Fruit fly (Drosophila melanogaster) whole organism, embryonic: ENCODE data around the gene CG15638.

Experiments
- Ada2b ChIP-seq: fragments of 200-800 bp; sonication (Bioruptor generic); IDR thresholded peaks from 2 replicates; pipeline ENCODE4 v1.3.6; 2022; ENCODE audit warnings: missing biosample characterization, missing genetic modification characterization
- Atf3 ChIP-seq: fragments of 200-800 bp; sonication (Bioruptor generic); optimal IDR thresholded peaks from 3 replicates; lab custom pipeline; 2016; ENCODE audit warnings: missing biosample characterization, missing genetic modification characterization
- B-H2 ChIP-seq: fragments of 200-800 bp; sonication (Bioruptor generic); optimal IDR thresholded peaks from 2 replicates; lab custom pipeline; 2018; ENCODE audit warnings: missing biosample characterization, mild to moderate bottlenecking, missing genetic modification characterization
- Blimp-1 ChIP-seq: fragments of 200-800 bp; sonication (Bioruptor generic); optimal IDR thresholded peaks from 3 replicates; lab custom pipeline; 2018; ENCODE audit warnings: missing biosample characterization, missing genetic modification characterization, mild to moderate bottlenecking, moderate library complexity, missing genetic modification reagents
- CG10462 ChIP-seq: fragments of 200-800 bp; sonication (Bioruptor generic); optimal IDR thresholded peaks from 2 replicates; lab custom pipeline; 2016; ENCODE audit warnings: missing biosample characterization, missing genetic modification characterization
- CG10565 ChIP-seq: fragments of 200-800 bp; sonication (Bioruptor generic); optimal IDR thresholded peaks from 3 replicates; lab custom pipeline; 2016; ENCODE audit warnings: missing biosample characterization, mild to moderate bottlenecking, missing genetic modification characterization
- CG10959 ChIP-seq: fragments of 200-800 bp; sonication (Bioruptor generic); IDR thresholded peaks from 2 replicates; pipeline ENCODE4 v1.3.6; 2022; ENCODE audit warnings: missing biosample characterization, missing genetic modification characterization
- CG11695 ChIP-seq: fragments of 200-800 bp; sonication (Bioruptor generic); IDR thresholded peaks from 3 replicates; pipeline ENCODE4 v1.3.6; 2022; ENCODE audit warnings: missing biosample characterization, missing genetic modification characterization
- CG12744 ChIP-seq: fragments of 200-800 bp; sonication (Bioruptor generic); optimal IDR thresholded peaks from 2 replicates; lab custom pipeline; 2016; ENCODE audit warnings: missing biosample characterization, missing genetic modification characterization
- CG13624 ChIP-seq: fragments of 200-800 bp; sonication (Bioruptor generic); optimal IDR thresholded peaks from 2 replicates; lab custom pipeline; 2016; ENCODE audit warnings: missing biosample characterization, missing genetic modification characterization
- CG1602 ChIP-seq: fragments of 200-800 bp; sonication (Bioruptor generic); optimal IDR thresholded peaks from 3 replicates; lab custom pipeline; 2016; ENCODE audit warnings: missing biosample characterization, missing genetic modification characterization
- CG17612 ChIP-seq: fragments of 200-800 bp; sonication (Bioruptor generic); IDR thresholded peaks from 2 replicates; pipeline ENCODE4 v1.3.6; 2022; ENCODE audit warnings: missing biosample characterization, missing genetic modification characterization
- CG17802 ChIP-seq: fragments of 200-800 bp; sonication (Bioruptor generic); optimal IDR thresholded peaks from 2 replicates; lab custom pipeline; 2018; ENCODE audit warnings: missing biosample characterization, mild to moderate bottlenecking, missing genetic modification characterization, moderate library complexity
- CG18619 ChIP-seq: fragments of 200-800 bp; sonication (Bioruptor generic); optimal IDR thresholded peaks from 3 replicates; lab custom pipeline; 2017; ENCODE audit warnings: missing biosample characterization, mild to moderate bottlenecking, missing genetic modification characterization
- CG2202 ChIP-seq: fragments of 200-800 bp; sonication (Bioruptor generic); optimal IDR thresholded peaks from 2 replicates; lab custom pipeline; 2018; ENCODE audit warnings: missing biosample characterization, mild to moderate bottlenecking, missing genetic modification characterization
- CG4707 ChIP-seq: fragments of 200-800 bp; sonication (Bioruptor generic); optimal IDR thresholded peaks from 2 replicates; lab custom pipeline; 2018; ENCODE audit warnings: missing biosample characterization, mild to moderate bottlenecking, missing genetic modification characterization, moderate library complexity
- CG6254 ChIP-seq: fragments of 200-800 bp; sonication (Bioruptor generic); optimal IDR thresholded peaks from 3 replicates; lab custom pipeline; 2017; ENCODE audit warnings: mild to moderate bottlenecking, missing biosample characterization, missing genetic modification reagents, missing genetic modification characterization
- CG6854 ChIP-seq: fragments of 200-800 bp; sonication (Bioruptor generic); optimal IDR thresholded peaks from 3 replicates; lab custom pipeline; 2017; ENCODE audit warnings: missing biosample characterization, mild to moderate bottlenecking, missing genetic modification characterization
- CG7357 ChIP-seq: fragments of 200-800 bp; sonication (Bioruptor generic); IDR thresholded peaks from 3 replicates; pipeline ENCODE4 v1.3.6; 2022; ENCODE audit warnings: missing biosample characterization, missing genetic modification characterization
- CG7745 ChIP-seq: fragments of 200-800 bp; sonication (Bioruptor generic); optimal IDR thresholded peaks from 2 replicates; lab custom pipeline; 2018; ENCODE audit warnings: missing biosample characterization, mild to moderate bottlenecking, missing genetic modification characterization, moderate library complexity
- CG9817 ChIP-seq: fragments of 200-800 bp; sonication (Bioruptor generic); optimal IDR thresholded peaks from 2 replicates; lab custom pipeline; 2018; ENCODE audit warnings: missing biosample characterization, mild to moderate bottlenecking, missing genetic modification characterization, moderate library complexity
- D19A ChIP-seq: fragments of 200-800 bp; optimal IDR thresholded peaks from 3 replicates; lab custom pipeline; 2019; ENCODE audit warnings: missing biosample characterization, mild to moderate bottlenecking, missing genetic modification characterization, moderate library complexity
- Drgx ChIP-seq: fragments of 200-800 bp; sonication (Bioruptor generic); IDR thresholded peaks from 2 replicates; pipeline ENCODE4 v1.3.6; 2022; ENCODE audit warnings: missing biosample characterization, missing genetic modification characterization
- E2f2 ChIP-seq: fragments of 200-800 bp; sonication (Bioruptor generic); IDR thresholded peaks from 2 replicates; pipeline ENCODE4 v1.3.6; 2022; ENCODE audit warnings: missing biosample characterization, missing genetic modification characterization
- HLH4C ChIP-seq: fragments of 200-800 bp; sonication (Bioruptor generic); IDR thresholded peaks from 3 replicates; pipeline ENCODE4 v1.3.6; 2022; ENCODE audit warnings: missing biosample characterization, missing genetic modification characterization; ENCODE audit not compliant: partially characterized antibody
- Pdp1 ChIP-seq, 2 experiments: fragments of 200-800 bp; sonication (Bioruptor generic); optimal IDR thresholded peaks; 3 replicates each; lab custom pipeline; 2016; ENCODE audit warnings: missing biosample characterization in 2 of 2, missing genetic modification characterization in 2 of 2, mild to moderate bottlenecking in 1 of 2, moderate library complexity in 1 of 2
- Rfx ChIP-seq: fragments of 200-800 bp; sonication (Bioruptor generic); IDR thresholded peaks from 2 replicates; pipeline ENCODE4 v1.3.6; 2022; ENCODE audit warnings: missing biosample characterization, missing genetic modification characterization
- Sox100B ChIP-seq: fragments of 200-800 bp; sonication (Bioruptor generic); optimal IDR thresholded peaks from 3 replicates; lab custom pipeline; 2018; ENCODE audit warnings: missing biosample characterization, mild to moderate bottlenecking, missing genetic modification characterization
- Sox102F ChIP-seq: fragments of 200-800 bp; sonication (Bioruptor generic); optimal IDR thresholded peaks from 2 replicates; lab custom pipeline; 2018; ENCODE audit warnings: missing biosample characterization, mild to moderate bottlenecking, missing genetic modification characterization, moderate library complexity
- Ssrp ChIP-seq: fragments of 200-800 bp; sonication (Bioruptor generic); optimal IDR thresholded peaks from 2 replicates; lab custom pipeline; 2018; ENCODE audit warnings: missing biosample characterization, mild to moderate bottlenecking, missing genetic modification characterization, moderate library complexity
- ato ChIP-seq: fragments of 200-800 bp; sonication (Bioruptor generic); IDR thresholded peaks from 2 replicates; pipeline ENCODE4 v1.3.6; 2022; ENCODE audit warnings: missing biosample characterization, missing genetic modification characterization; ENCODE audit not compliant: partially characterized antibody
- bcd ChIP-seq: fragments of 200-800 bp; sonication (Bioruptor generic); optimal IDR thresholded peaks from 2 replicates; lab custom pipeline; 2017; ENCODE audit warnings: missing biosample characterization, mild to moderate bottlenecking, missing genetic modification characterization
- dimm ChIP-seq: fragments of 200-800 bp; sonication (Bioruptor generic); IDR thresholded peaks from 2 replicates; pipeline ENCODE4 v1.3.6; 2022; ENCODE audit warnings: missing biosample characterization, missing genetic modification characterization
- ewg ChIP-seq: fragments of 200-800 bp; sonication (Bioruptor generic); optimal IDR thresholded peaks from 3 replicates; lab custom pipeline; 2017; ENCODE audit warnings: mild to moderate bottlenecking, missing biosample characterization, missing genetic modification reagents, missing genetic modification characterization
- fd96Cb ChIP-seq: fragments of 200-800 bp; sonication (Bioruptor generic); optimal IDR thresholded peaks from 2 replicates; lab custom pipeline; 2018; ENCODE audit warnings: missing biosample characterization, mild to moderate bottlenecking, missing genetic modification characterization, moderate library complexity
- gce ChIP-seq: fragments of 200-800 bp; sonication (Bioruptor generic); IDR thresholded peaks from 3 replicates; pipeline ENCODE4 v1.3.6; 2022; ENCODE audit warnings: missing biosample characterization, missing genetic modification characterization
- gfzf ChIP-seq: fragments of 200-800 bp; sonication (Bioruptor generic); optimal IDR thresholded peaks from 2 replicates; lab custom pipeline; 2016; ENCODE audit warnings: missing biosample characterization, mild to moderate bottlenecking, missing genetic modification characterization, moderate library complexity
- gro ChIP-seq: fragments of 200-800 bp; sonication (Bioruptor generic); optimal IDR thresholded peaks from 2 replicates; lab custom pipeline; 2016; ENCODE audit warnings: missing biosample characterization, missing genetic modification characterization
- oc ChIP-seq: fragments of 200-800 bp; sonication (Bioruptor generic); optimal IDR thresholded peaks from 2 replicates; lab custom pipeline; 2018; ENCODE audit warnings: missing biosample characterization, mild to moderate bottlenecking, missing genetic modification characterization, moderate library complexity
- phol ChIP-seq: fragments of 200-800 bp; sonication (Bioruptor generic); optimal IDR thresholded peaks from 3 replicates; lab custom pipeline; 2018; ENCODE audit warnings: missing biosample characterization, mild to moderate bottlenecking, missing genetic modification characterization, moderate library complexity
- pzg ChIP-seq: fragments of 200-800 bp; sonication (Bioruptor generic); optimal IDR thresholded peaks from 3 replicates; lab custom pipeline; 2018; ENCODE audit warnings: missing biosample characterization, mild to moderate bottlenecking, missing genetic modification characterization, moderate library complexity
- sc ChIP-seq, 3 experiments: fragments of >200 bp in 2 of 3; fragments of 200-800 bp in 1 of 3; sonication (Bioruptor generic) in 1 of 3; optimal IDR thresholded peaks; 2 replicates in 2 of 3; 3 replicates in 1 of 3; lab custom pipeline; 2017; ENCODE audit warnings: mild to moderate bottlenecking in 1 of 3, missing biosample characterization in 1 of 3, missing genetic modification characterization in 1 of 3, missing genetic modification reagents in 1 of 3
- schlank ChIP-seq: fragments of 200-800 bp; sonication (Bioruptor generic); optimal IDR thresholded peaks from 2 replicates; lab custom pipeline; 2018; ENCODE audit warnings: missing biosample characterization, mild to moderate bottlenecking, missing genetic modification characterization
- sd ChIP-seq: fragments of 200-800 bp; sonication (Bioruptor generic); optimal IDR thresholded peaks from 3 replicates; lab custom pipeline; 2018; ENCODE audit warnings: missing biosample characterization, mild to moderate bottlenecking, missing genetic modification characterization, moderate library complexity
- sr ChIP-seq: fragments of 200-800 bp; sonication (Bioruptor generic); IDR thresholded peaks from 3 replicates; pipeline ENCODE4 v1.3.6; 2022; ENCODE audit warnings: missing biosample characterization, missing genetic modification characterization
- ssp ChIP-seq: fragments of 200-800 bp; sonication (Bioruptor generic); IDR thresholded peaks from 2 replicates; pipeline ENCODE4 v1.3.6; 2022; ENCODE audit warnings: missing biosample characterization, missing genetic modification characterization
- wek ChIP-seq: fragments of 200-800 bp; sonication (Bioruptor generic); optimal IDR thresholded peaks from 3 replicates; lab custom pipeline; 2018; ENCODE audit warnings: missing biosample characterization, mild to moderate bottlenecking, missing genetic modification characterization, moderate library complexity

CG15638 gene

dm6 chr2L:13513331-13514261 lies 22.0 kb downstream of the CG15638 start (continued):
- TF ChIP-seq HLH4C (GFP tag; lab: Robert Waterston, UW) (0 out of 3 replicates have a peak, but pooled peaks have one; percentile 44), Ada2b (GFP tag; lab: Robert Waterston, UW) (peak; percentile 69; the same call in 1 of the 2 replicates), CG7745 (no peak), E2f2 (GFP tag; lab: Robert Waterston, UW) (no peak), B-H2 (GFP tag; lab: Kevin White, UChicago) (peak; percentile 42), Ssrp (peak; percentile 43), Atf3 (peak; percentile 23), CG6854 (no peak), CG17612 (peak; percentile 56), schlank (tag; lab: Kevin White, UChicago) (peak; percentile 3), Drgx (peak; percentile 56), oc (tag; lab: Kevin White, UChicago) (no peak), bcd (peak; percentile 74), CG4707 (GFP tag; lab: Kevin White, UChicago) (peak; percentile 99), phol (tag; lab: Kevin White, UChicago) (peak; percentile 51), Sox102F (GFP tag; lab: Kevin White, UChicago) (peak; percentile 71), CG10462 (GFP tag; lab: Kevin White, UChicago) (no peak), sc (optimal IDR thresholded peaks at IDR 0.05; lab: Kevin White, UChicago) (no peak), sc (GFP tag; optimal IDR thresholded peaks at IDR 0.05; lab: Kevin White, UChicago) (no peak), CG6254 (GFP tag; lab: Kevin White, UChicago) (no peak), CG12744 (GFP tag; lab: Kevin White, UChicago) (no peak), CG11695 (peak; percentile 39; the same call in 2 of the 3 replicates), ssp (GFP tag; lab: Robert Waterston, UW) (peak; percentile 34; the same call in 1 of the 2 replicates), Rfx (GFP tag; lab: Robert Waterston, UW) (peak; percentile 87), CG17802 (tag; lab: Kevin White, UChicago) (peak; percentile 2), CG1602 (GFP tag; lab: Kevin White, UChicago) (peak; percentile 44), sr (GFP tag; lab: Robert Waterston, UW) (no peak), sd (tag; lab: Kevin White, UChicago) (no peak), gro (GFP tag; lab: Kevin White, UChicago) (peak; percentile 72), D19A (tag; lab: Kevin White, UChicago) (peak; percentile 74), CG9817 (peak; percentile 5), wek (peak; percentile 44), ewg (GFP tag; lab: Kevin White, UChicago) (peak; percentile 43), ato (no peak), CG7357 (GFP tag; lab: Robert Waterston, UW) (peak; percentile 8; the same call in 1 of the 3 replicates), CG10565 (no peak), CG10959 (GFP tag; lab: Robert Waterston, UW) (0 out of 2 replicates have a peak, but pooled peaks have one; percentile 20), Sox100B (GFP tag; lab: Kevin White, UChicago) (peak; percentile 60), CG18619 (GFP tag; lab: Kevin White, UChicago) (peak; percentile 70), dimm (GFP tag; lab: Robert Waterston, UW) (no peak), Blimp-1 (GFP tag; lab: Kevin White, UChicago) (peak; percentile 39), CG13624 (GFP tag; lab: Kevin White, UChicago) (peak; percentile 62), fd96Cb (tag; lab: Kevin White, UChicago) (peak; percentile 45), Pdp1 (GFP tag; optimal IDR thresholded peaks at IDR 0.05; lab: Kevin White, UChicago) (peak; percentile 66 to 96), gce (no peak; the same call in 2 of the 3 replicates), pzg (GFP tag; lab: Kevin White, UChicago) (no peak), CG2202 (tag; lab: Kevin White, UChicago) (no peak), gfzf (GFP tag; lab: Kevin White, UChicago) (no peak)
